Fruit fly (Drosophila melanogaster) whole organism, pupa: ENCODE data around the gene Atet.

Source experiments
- CG13204 ChIP-seq: fragments of 200-800 bp; sonication (Bioruptor generic); optimal IDR thresholded peaks from 2 replicates; lab custom pipeline; 2018; ENCODE audit warnings: missing biosample characterization, mild to moderate bottlenecking, missing genetic modification characterization, moderate library complexity
- CG14655 ChIP-seq: fragments of 200-800 bp; sonication (Bioruptor generic); optimal IDR thresholded peaks from 3 replicates; lab custom pipeline; 2017; ENCODE audit warnings: mild to moderate bottlenecking, missing biosample characterization, missing genetic modification reagents, missing genetic modification characterization
- CG17806 ChIP-seq: fragments of 200-800 bp; sonication (Bioruptor generic); optimal IDR thresholded peaks from 2 replicates; lab custom pipeline; 2018; ENCODE audit warnings: missing biosample characterization, mild to moderate bottlenecking, missing genetic modification characterization, moderate library complexity
- CG32121 ChIP-seq: fragments of 200-800 bp; sonication (Bioruptor generic); IDR thresholded peaks from 2 replicates; pipeline ENCODE4 v1.3.6; 2022; ENCODE audit warnings: missing biosample characterization, missing genetic modification characterization
- CG8301 ChIP-seq: fragments of 200-800 bp; sonication (Bioruptor generic); optimal IDR thresholded peaks from 2 replicates; lab custom pipeline; 2018; ENCODE audit warnings: missing biosample characterization, mild to moderate bottlenecking, missing genetic modification characterization
- D1 ChIP-seq: fragments of 200-800 bp; sonication (Bioruptor generic); optimal IDR thresholded peaks from 2 replicates; lab custom pipeline; 2018; ENCODE audit warnings: missing biosample characterization, mild to moderate bottlenecking, missing genetic modification characterization, moderate library complexity
- EcR ChIP-seq: fragments of 200-800 bp; sonication (Bioruptor generic); optimal IDR thresholded peaks from 3 replicates; lab custom pipeline; 2019; ENCODE audit warnings: missing biosample characterization, missing genetic modification characterization, mild to moderate bottlenecking, moderate library complexity, missing genetic modification reagents
- Pif1A ChIP-seq: fragments of 200-800 bp; sonication (Bioruptor generic); optimal IDR thresholded peaks from 3 replicates; lab custom pipeline; 2016; ENCODE audit warnings: missing biosample characterization, missing genetic modification characterization
- Snoo ChIP-seq: fragments of 200-800 bp; sonication (Bioruptor generic); optimal IDR thresholded peaks from 3 replicates; lab custom pipeline; 2017; ENCODE audit warnings: missing biosample characterization, mild to moderate bottlenecking, missing genetic modification characterization, inconsistent platforms
- gl ChIP-seq: fragments of 200-800 bp; sonication (Bioruptor generic); optimal IDR thresholded peaks from 2 replicates; lab custom pipeline; 2018; ENCODE audit warnings: missing biosample characterization, mild to moderate bottlenecking, missing genetic modification characterization
- rn ChIP-seq: fragments of 200-800 bp; sonication (Bioruptor generic); IDR thresholded peaks from 2 replicates; pipeline ENCODE4 v1.3.6; 2022; ENCODE audit warnings: missing biosample characterization, missing genetic modification characterization

DNA sequence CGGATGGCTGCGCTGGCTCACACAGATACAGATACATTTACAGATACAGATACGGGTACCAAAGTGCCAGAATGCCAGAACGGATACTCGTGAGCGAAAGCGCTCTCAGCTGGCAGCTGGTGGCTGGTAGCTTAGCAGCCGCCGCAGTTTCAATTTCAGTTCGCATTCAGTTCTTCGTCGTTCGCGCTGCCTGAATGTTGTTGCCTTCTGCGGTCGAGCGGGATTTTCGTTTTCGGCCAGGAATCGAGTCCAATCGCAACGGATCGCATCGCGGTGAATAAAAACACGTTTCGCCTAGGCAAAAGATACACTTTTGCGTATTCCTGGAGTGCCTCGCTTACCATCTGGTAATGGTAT, at the start of gene Atet:
- TF ChIP-seq gl (tag; lab: Kevin White, UChicago) = no peak
- TF ChIP-seq Snoo (tag; lab: Kevin White, UChicago) = no peak
- TF ChIP-seq CG14655 = no peak
- no peak for TF ChIP-seq Pif1A (GFP tag; lab: Kevin White, UChicago)
- TF ChIP-seq EcR = no peak
- no peak for TF ChIP-seq CG8301 (tag; lab: Kevin White, UChicago)
- TF ChIP-seq CG13204 (GFP tag; lab: Kevin White, UChicago) = peak; percentile 79
- no peak for TF ChIP-seq D1 (tag; lab: Kevin White, UChicago)
- no peak for TF ChIP-seq CG17806 (tag; lab: Kevin White, UChicago)
- no peak for TF ChIP-seq rn (GFP tag; lab: Robert Waterston, UW)
- peak; percentile 24; the same call in 1 of the 2 replicates for TF ChIP-seq CG32121 (GFP tag; lab: Robert Waterston, UW)
